Worm (Caenorhabditis elegans) whole organism, L2 larva: ENCODE measurements around the gene Y102A11A.2.
A peak's percentile ranks its signal among the peaks of the same experiment; 100 is the strongest.

Source experiments
- C34F6.9 ChIP-seq: fragments of 150-350 bp; optimal IDR thresholded peaks from 2 replicates; lab custom pipeline; 2014; ENCODE audit warnings: missing biosample characterization, missing genetic modification characterization
- F13H6.1 ChIP-seq: sonication (generic microtip); optimal IDR thresholded peaks from 2 replicates; lab custom pipeline; 2016; ENCODE audit warnings: missing genetic modification characterization, missing compliant biosample characterization
- R02D3.7 ChIP-seq: fragments of 150-350 bp; optimal IDR thresholded peaks from 2 replicates; lab custom pipeline; 2014; ENCODE audit warnings: missing biosample characterization, missing genetic modification characterization
- ZK546.5 ChIP-seq: sonication (generic microtip); optimal IDR thresholded peaks from 2 replicates; lab custom pipeline; 2017; ENCODE audit warnings: missing biosample characterization, missing genetic modification characterization
- aly-2 ChIP-seq: fragments of 150-350 bp; optimal IDR thresholded peaks from 2 replicates; lab custom pipeline; 2014; ENCODE audit warnings: missing biosample characterization, missing genetic modification characterization
- blmp-1 ChIP-seq: sonication (generic microtip); optimal IDR thresholded peaks from 2 replicates; lab custom pipeline; 2017; ENCODE audit warnings: missing genetic modification characterization, mild to moderate bottlenecking, missing compliant biosample characterization, antibody characterized with exemption, moderate library complexity; ENCODE audit not compliant: insufficient read depth
- ceh-16 ChIP-seq: fragments of 150-350 bp; optimal IDR thresholded peaks from 2 replicates; lab custom pipeline; 2014; ENCODE audit warnings: missing biosample characterization, missing genetic modification characterization
- ceh-82 ChIP-seq: fragments of 150-350 bp; optimal IDR thresholded peaks from 2 replicates; lab custom pipeline; 2014; ENCODE audit warnings: missing biosample characterization, missing genetic modification characterization
- crh-2 ChIP-seq: sonication (generic microtip); optimal IDR thresholded peaks from 2 replicates; lab custom pipeline; 2017; ENCODE audit warnings: missing biosample characterization, missing genetic modification characterization
- dmd-4 ChIP-seq: sonication (generic microtip); optimal IDR thresholded peaks from 2 replicates; lab custom pipeline; 2017; ENCODE audit warnings: missing biosample characterization, missing genetic modification characterization
- egl-27 ChIP-seq: sonication (generic microtip); optimal IDR thresholded peaks from 3 replicates; lab custom pipeline; 2017; ENCODE audit warnings: missing biosample characterization, missing genetic modification reagents, missing genetic modification characterization
- elt-1 ChIP-seq: fragments of 150-350 bp; optimal IDR thresholded peaks from 2 replicates; lab custom pipeline; 2014; ENCODE audit warnings: missing biosample characterization, missing genetic modification characterization
- fos-1 ChIP-seq: fragments of 150-350 bp; optimal IDR thresholded peaks from 2 replicates; lab custom pipeline; 2014; ENCODE audit warnings: missing biosample characterization, missing genetic modification characterization
- gmeb-1 ChIP-seq: fragments of 150-350 bp; optimal IDR thresholded peaks from 2 replicates; lab custom pipeline; 2014; ENCODE audit warnings: missing biosample characterization, missing genetic modification characterization
- lin-11 ChIP-seq: fragments of 150-350 bp; sonication (generic microtip); optimal IDR thresholded peaks from 2 replicates; lab custom pipeline; 2014; ENCODE audit warnings: missing biosample characterization, missing genetic modification characterization, inconsistent platforms, mixed read lengths
- lin-13 ChIP-seq: fragments of 150-350 bp; optimal IDR thresholded peaks from 2 replicates; lab custom pipeline; 2014; ENCODE audit warnings: missing biosample characterization, missing genetic modification reagents, missing genetic modification characterization
- mab-5 ChIP-seq: fragments of 150-350 bp; optimal IDR thresholded peaks from 2 replicates; lab custom pipeline; 2014; ENCODE audit warnings: missing biosample characterization, missing genetic modification characterization
- mbf-1 ChIP-seq: sonication (generic microtip); optimal IDR thresholded peaks from 2 replicates; lab custom pipeline; 2017; ENCODE audit warnings: missing biosample characterization, missing genetic modification characterization
- mdl-1 ChIP-seq, 2 experiments: fragments of 150-350 bp in 1 of 2; sonication (generic microtip) in 1 of 2; optimal IDR thresholded peaks; 2 replicates each; lab custom pipeline; 2017; ENCODE audit warnings: missing biosample characterization in 2 of 2, missing genetic modification characterization in 2 of 2
- nhr-10 ChIP-seq: sonication (generic microtip); optimal IDR thresholded peaks from 2 replicates; lab custom pipeline; 2017; ENCODE audit warnings: missing biosample characterization, missing genetic modification characterization
- nhr-11 ChIP-seq: fragments of 150-350 bp; optimal IDR thresholded peaks from 2 replicates; lab custom pipeline; 2014; ENCODE audit warnings: missing biosample characterization, missing genetic modification characterization
- nhr-12 ChIP-seq: fragments of 150-350 bp; optimal IDR thresholded peaks from 2 replicates; lab custom pipeline; 2014; ENCODE audit warnings: missing biosample characterization, missing genetic modification characterization
- nhr-129 ChIP-seq: fragments of 150-350 bp; optimal IDR thresholded peaks from 2 replicates; lab custom pipeline; 2014; ENCODE audit warnings: missing biosample characterization, missing genetic modification characterization
- nhr-21 ChIP-seq: fragments of 150-350 bp; optimal IDR thresholded peaks from 2 replicates; lab custom pipeline; 2014; ENCODE audit warnings: missing biosample characterization, missing genetic modification characterization
- nhr-23 ChIP-seq: fragments of 150-350 bp; optimal IDR thresholded peaks from 2 replicates; lab custom pipeline; 2014; ENCODE audit warnings: missing biosample characterization, missing genetic modification reagents, missing genetic modification characterization
- nhr-237 ChIP-seq: fragments of 150-350 bp; optimal IDR thresholded peaks from 2 replicates; lab custom pipeline; 2014; ENCODE audit warnings: missing biosample characterization, missing genetic modification characterization
- nhr-25 ChIP-seq: fragments of 150-350 bp; sonication (generic microtip); optimal IDR thresholded peaks from 3 replicates; lab custom pipeline; 2014; ENCODE audit warnings: missing biosample characterization, missing genetic modification characterization
- nhr-77 ChIP-seq: fragments of 150-350 bp; optimal IDR thresholded peaks from 2 replicates; lab custom pipeline; 2014; ENCODE audit warnings: missing biosample characterization, missing genetic modification characterization
- sem-4 ChIP-seq: fragments of 150-350 bp; optimal IDR thresholded peaks from 2 replicates; lab custom pipeline; 2014; ENCODE audit warnings: missing biosample characterization, missing genetic modification reagents, missing genetic modification characterization
- sma-3 ChIP-seq: sonication (generic microtip); optimal IDR thresholded peaks from 2 replicates; lab custom pipeline; 2016; ENCODE audit warnings: missing genetic modification reagents, missing genetic modification characterization, missing compliant biosample characterization
- unc-39 ChIP-seq: fragments of 150-350 bp; optimal IDR thresholded peaks from 2 replicates; lab custom pipeline; 2014; ENCODE audit warnings: missing biosample characterization, missing genetic modification characterization
- unc-55 ChIP-seq: fragments of 150-350 bp; sonication (generic microtip); optimal IDR thresholded peaks from 3 replicates; lab custom pipeline; 2014; ENCODE audit warnings: missing biosample characterization, missing genetic modification reagents, missing genetic modification characterization
- unc-62 ChIP-seq: fragments of 150-350 bp; optimal IDR thresholded peaks from 2 replicates; lab custom pipeline; 2014; ENCODE audit warnings: missing biosample characterization, missing genetic modification reagents, missing genetic modification characterization
- ztf-11 ChIP-seq: sonication (generic microtip); optimal IDR thresholded peaks from 2 replicates; lab custom pipeline; 2017; ENCODE audit warnings: missing biosample characterization, missing genetic modification characterization
- ztf-4 ChIP-seq: fragments of 150-350 bp; optimal IDR thresholded peaks from 2 replicates; lab custom pipeline; 2014; ENCODE audit warnings: missing biosample characterization, missing genetic modification characterization

Gene Y102A11A.2

ce11 chrX:2044541-2045168 is 18.2 kb downstream of the Y102A11A.2 start:
- no peak for TF ChIP-seq gmeb-1 (tag; lab: Kevin White, UChicago)
- TF ChIP-seq nhr-11 (tag; lab: Kevin White, UChicago), result no peak
- TF ChIP-seq elt-1 (tag; lab: Kevin White, UChicago), result no peak
- no peak for TF ChIP-seq F13H6.1 (tag; lab: Kevin White, UChicago)
- no peak for TF ChIP-seq aly-2
- no peak for TF ChIP-seq fos-1
- TF ChIP-seq egl-27 (tag; lab: Kevin White, UChicago), result no peak
- TF ChIP-seq mab-5 (tag; lab: Kevin White, UChicago), result no peak
- TF ChIP-seq crh-2 (tag; lab: Kevin White, UChicago), result no peak
- no peak for TF ChIP-seq ztf-11
- TF ChIP-seq lin-13 (GFP tag; lab: Kevin White, UChicago), result no peak
- no peak for TF ChIP-seq unc-39 (tag; lab: Kevin White, UChicago)
- TF ChIP-seq C34F6.9 (tag; lab: Kevin White, UChicago), result no peak
- no peak for TF ChIP-seq nhr-12
- TF ChIP-seq mdl-1 (tag; optimal IDR thresholded peaks at IDR 0.05; lab: Kevin White, UChicago), result no peak
- TF ChIP-seq ZK546.5 (tag; lab: Kevin White, UChicago), result no peak
- TF ChIP-seq, all 48 proteins: peak for 0

ce11 chrX:2045603-2046002 is 19.2 kb downstream of the Y102A11A.2 start:
- TF ChIP-seq sma-3 (GFP tag; lab: Kevin White, UChicago) (no peak), R02D3.7 (tag; lab: Kevin White, UChicago) (no peak), crh-2 (tag; lab: Kevin White, UChicago) (no peak), F13H6.1 (tag; lab: Kevin White, UChicago) (no peak), lin-11 (tag; lab: Kevin White, UChicago) (no peak), dmd-4 (no peak), mdl-1 (tag; optimal IDR thresholded peaks at IDR 0.05; lab: Kevin White, UChicago) (no peak)

ce11 chrX:2046124-2046722 is 19.8 kb downstream of the Y102A11A.2 start, which contains the start of gene igcm-4:
TSS of gene igcm-4 (minus strand) at chrX:2046360.
- TF ChIP-seq nhr-25 (tag; lab: Kevin White, UChicago) (no peak), blmp-1 (tag; lab: Kevin White, UChicago) (no peak), nhr-11 (tag; lab: Kevin White, UChicago) (no peak), lin-11 (tag; lab: Kevin White, UChicago) (no peak), nhr-237 (tag; lab: Kevin White, UChicago) (no peak), crh-2 (tag; lab: Kevin White, UChicago) (no peak), R02D3.7 (tag; lab: Kevin White, UChicago) (no peak), nhr-10 (tag; lab: Kevin White, UChicago) (no peak), unc-55 (GFP tag; lab: Kevin White, UChicago) (peak; percentile 30), ztf-4 (tag; lab: Kevin White, UChicago) (no peak), nhr-23 (tag; lab: Kevin White, UChicago) (no peak), F13H6.1 (tag; lab: Kevin White, UChicago) (no peak), fos-1 (no peak), ceh-16 (peak; percentile 39), sem-4 (tag; lab: Kevin White, UChicago) (no peak), mbf-1 (tag; lab: Kevin White, UChicago) (no peak), unc-62 (GFP tag; lab: Kevin White, UChicago) (no peak), ztf-11 (no peak), egl-27 (tag; lab: Kevin White, UChicago) (no peak), mab-5 (tag; lab: Kevin White, UChicago) (peak; percentile 96), elt-1 (tag; lab: Kevin White, UChicago) (no peak), nhr-129 (no peak), nhr-21 (tag; lab: Kevin White, UChicago) (no peak), nhr-77 (tag; lab: Kevin White, UChicago) (no peak), ceh-82 (tag; lab: Kevin White, UChicago) (no peak)
